Worm (Caenorhabditis elegans): ENCODE data around the gene B0457.6.

- TF ChIP-seq ztf-11 (tag; optimal IDR thresholded peaks at IDR 0.05) (no peak), lin-13 (tag; optimal IDR thresholded peaks at IDR 0.05) (no peak), nhr-76 (tag; optimal IDR thresholded peaks at IDR 0.05) (no peak), snpc-4 (tag; optimal IDR thresholded peaks at IDR 0.05) (no peak), ceh-39 (tag; optimal IDR thresholded peaks at IDR 0.05) (no peak), unc-62 (GFP tag; optimal IDR thresholded peaks at IDR 0.05) (no peak), mab-5 (tag; optimal IDR thresholded peaks at IDR 0.05) (no peak), lsy-2 (tag; optimal IDR thresholded peaks at IDR 0.05) (no peak), mls-2 (tag; optimal IDR thresholded peaks at IDR 0.05) (no peak)
Observed at ce11 chrII:8923187-8923586, 964 bp downstream of the B0457.6 start.
